Worm (Caenorhabditis elegans) whole organism, late embryonic: ENCODE measurements around the gene C42D4.18.

Source experiments
- C08G9.2 ChIP-seq: sonication (generic microtip); optimal IDR thresholded peaks from 2 replicates; lab custom pipeline; 2016; ENCODE audit warnings: mild to moderate bottlenecking, missing genetic modification characterization, moderate library complexity, missing compliant biosample characterization
- ceh-18 ChIP-seq: sonication (generic microtip); optimal IDR thresholded peaks from 2 replicates; lab custom pipeline; 2016; ENCODE audit warnings: missing genetic modification characterization, missing compliant biosample characterization
- ceh-30 ChIP-seq: fragments of 150-350 bp; optimal IDR thresholded peaks from 2 replicates; lab custom pipeline; 2014; ENCODE audit warnings: missing biosample characterization, missing genetic modification characterization
- ceh-31 ChIP-seq: sonication (generic microtip); optimal IDR thresholded peaks from 2 replicates; lab custom pipeline; 2016; ENCODE audit warnings: missing genetic modification characterization, missing compliant biosample characterization
- ets-4 ChIP-seq: sonication (generic microtip); optimal IDR thresholded peaks from 2 replicates; lab custom pipeline; 2016; ENCODE audit warnings: missing genetic modification characterization, missing compliant biosample characterization
- fkh-10 ChIP-seq: fragments of 150-350 bp; optimal IDR thresholded peaks from 2 replicates; lab custom pipeline; 2014; ENCODE audit warnings: missing biosample characterization, missing genetic modification reagents, missing genetic modification characterization
- hlh-30 ChIP-seq: sonication (generic microtip); optimal IDR thresholded peaks from 2 replicates; lab custom pipeline; 2017; ENCODE audit warnings: antibody characterized with exemption, missing genetic modification characterization, missing compliant biosample characterization; ENCODE audit not compliant: insufficient read depth
- rnt-1 ChIP-seq: sonication (generic microtip); optimal IDR thresholded peaks from 2 replicates; lab custom pipeline; 2016; ENCODE audit warnings: missing genetic modification characterization, missing compliant biosample characterization
- unc-86 ChIP-seq: sonication (generic microtip); optimal IDR thresholded peaks from 2 replicates; lab custom pipeline; 2016; ENCODE audit warnings: missing genetic modification characterization, missing compliant biosample characterization
- ztf-16 ChIP-seq: sonication (generic microtip); optimal IDR thresholded peaks from 2 replicates; lab custom pipeline; 2017; ENCODE audit warnings: missing genetic modification characterization, missing compliant biosample characterization

- TF ChIP-seq rnt-1 (tag; lab: Kevin White, UChicago) (no peak), C08G9.2 (tag; lab: Kevin White, UChicago) (no peak), ceh-31 (no peak), ceh-30 (tag; lab: Kevin White, UChicago) (no peak), hlh-30 (tag; lab: Kevin White, UChicago) (no peak), fkh-10 (GFP tag; lab: Kevin White, UChicago) (no peak), ztf-16 (no peak), ets-4 (tag; lab: Kevin White, UChicago) (no peak), unc-86 (no peak), ceh-18 (tag; lab: Kevin White, UChicago) (no peak)
Observed at ce11 chrIV:7133983-7134382, 32.6 kb upstream of the C42D4.18 start, which contains the start of gene mutd-1.
